Fruit fly (Drosophila melanogaster): ENCODE measurements around the gene Osi10a.

Gene Osi10a

dm6 chr3R:6222119-6222518 is 41.6 kb upstream of the Osi10a start:
- no peak for TF ChIP-seq dsf (GFP tag; optimal IDR thresholded peaks at IDR 0.05; ENCODE audit: borderline replicate concordance)
- no peak for TF ChIP-seq GATAd (GFP tag; optimal IDR thresholded peaks at IDR 0.05)
- no peak for TF ChIP-seq CG32264 (GFP tag; optimal IDR thresholded peaks at IDR 0.05)
- TF ChIP-seq sv (GFP tag; optimal IDR thresholded peaks at IDR 0.05) = no peak
- TF ChIP-seq Sp1 (GFP tag; optimal IDR thresholded peaks at IDR 0.05) = no peak
- TF ChIP-seq tai (GFP tag; optimal IDR thresholded peaks at IDR 0.05) = no peak
- no peak for TF ChIP-seq jim (GFP tag; optimal IDR thresholded peaks at IDR 0.05)
- TF ChIP-seq br (GFP tag; optimal IDR thresholded peaks at IDR 0.05) = no peak
- no peak for TF ChIP-seq usp (GFP tag; optimal IDR thresholded peaks at IDR 0.05)
- TF ChIP-seq foxo (GFP tag; optimal IDR thresholded peaks at IDR 0.05) = no peak
- no peak for TF ChIP-seq lola (GFP tag; optimal IDR thresholded peaks at IDR 0.05)
- TF ChIP-seq Vsx2 (GFP tag; optimal IDR thresholded peaks at IDR 0.05; ENCODE audit: partially characterized antibody) = no peak
- no peak for TF ChIP-seq psq (GFP tag; optimal IDR thresholded peaks at IDR 0.05)
- no peak for TF ChIP-seq Hnf4 (GFP tag; optimal IDR thresholded peaks at IDR 0.05)
- TF ChIP-seq woc (GFP tag; optimal IDR thresholded peaks at IDR 0.05) = no peak
- TF ChIP-seq N (GFP tag; optimal IDR thresholded peaks at IDR 0.05) = no peak
- no peak for TF ChIP-seq Rel (GFP tag; optimal IDR thresholded peaks at IDR 0.05)
- TF ChIP-seq Rel (tag; optimal IDR thresholded peaks at IDR 0.05) = no peak
- no peak for TF ChIP-seq dmrt93B (GFP tag; optimal IDR thresholded peaks at IDR 0.05)
- TF ChIP-seq brk (GFP tag; optimal IDR thresholded peaks at IDR 0.05) = no peak
- TF ChIP-seq rgr (GFP tag; optimal IDR thresholded peaks at IDR 0.05) = no peak

- no peak for TF ChIP-seq rgr (GFP tag; optimal IDR thresholded peaks at IDR 0.05)
- TF ChIP-seq ey (GFP tag; optimal IDR thresholded peaks at IDR 0.05) = no peak
- no peak for TF ChIP-seq sage (GFP tag; optimal IDR thresholded peaks at IDR 0.05)
- no peak for TF ChIP-seq lola (GFP tag; optimal IDR thresholded peaks at IDR 0.05)
- no peak for TF ChIP-seq OdsH (GFP tag; optimal IDR thresholded peaks at IDR 0.05)
- no peak for TF ChIP-seq h (GFP tag; optimal IDR thresholded peaks at IDR 0.05)
- TF ChIP-seq Hnf4 (GFP tag; optimal IDR thresholded peaks at IDR 0.05) = no peak
- TF ChIP-seq CG9705 (GFP tag; optimal IDR thresholded peaks at IDR 0.05) = no peak
- TF ChIP-seq jim (GFP tag; optimal IDR thresholded peaks at IDR 0.05) = no peak
- TF ChIP-seq dl (GFP tag; optimal IDR thresholded peaks at IDR 0.05; ENCODE audit: insufficient read depth in 1 of 2, partially characterized antibody in 2 of 2) = no peak
- no peak for TF ChIP-seq Dif (GFP tag; optimal IDR thresholded peaks at IDR 0.05; ENCODE audit: partially characterized antibody)
- no peak for TF ChIP-seq foxo (GFP tag; optimal IDR thresholded peaks at IDR 0.05)
- TF ChIP-seq Myc (optimal IDR thresholded peaks at IDR 0.05) = no peak
- no peak for TF ChIP-seq Hr83 (GFP tag; optimal IDR thresholded peaks at IDR 0.05; ENCODE audit: poor library complexity, severe bottlenecking)
- no peak for TF ChIP-seq CrebA (GFP tag; optimal IDR thresholded peaks at IDR 0.05; ENCODE audit: borderline replicate concordance)
- no peak for TF ChIP-seq usp (GFP tag; optimal IDR thresholded peaks at IDR 0.05)
These were observed 37.6 kb upstream of the Osi10a start for dm6 chr3R:6226156-6226555.

- TF ChIP-seq Jra (GFP tag; optimal IDR thresholded peaks at IDR 0.05) (no peak), Vsx2 (GFP tag; optimal IDR thresholded peaks at IDR 0.05; ENCODE audit: partially characterized antibody) (no peak), Myc (optimal IDR thresholded peaks at IDR 0.05) (no peak), Hnf4 (GFP tag; optimal IDR thresholded peaks at IDR 0.05) (no peak), foxo (GFP tag; optimal IDR thresholded peaks at IDR 0.05) (no peak), ey (GFP tag; optimal IDR thresholded peaks at IDR 0.05) (no peak), OdsH (GFP tag; optimal IDR thresholded peaks at IDR 0.05) (no peak), Abd-B (GFP tag; optimal IDR thresholded peaks at IDR 0.05) (no peak), sv (GFP tag; optimal IDR thresholded peaks at IDR 0.05) (no peak), sage (GFP tag; optimal IDR thresholded peaks at IDR 0.05) (no peak), N (GFP tag; optimal IDR thresholded peaks at IDR 0.05) (no peak), dmrt93B (GFP tag; optimal IDR thresholded peaks at IDR 0.05) (no peak), psq (GFP tag; optimal IDR thresholded peaks at IDR 0.05) (no peak)
These were observed 36.7 kb upstream of the Osi10a start, which contains the start of gene Osi5 for dm6 chr3R:6226997-6227562. TSS of gene Osi5 (plus strand) at chr3R:6227512.

Data from whole organism, wandering third instar larva.